Worm (Caenorhabditis elegans) whole organism, L4 larva: ENCODE results near the gene R01E6.2.

Source experiments
- D1046.2 ChIP-seq: fragments of 200-800 bp; sonication (Bioruptor generic); IDR thresholded peaks from 2 replicates; pipeline ENCODE4 v1.3.6; 2022; ENCODE audit warnings: missing genetic modification characterization, missing compliant biosample characterization
- F37D6.2 ChIP-seq: sonication (generic microtip); optimal IDR thresholded peaks from 2 replicates; lab custom pipeline; 2016; ENCODE audit warnings: mild to moderate bottlenecking, missing genetic modification characterization, missing compliant biosample characterization
- F44E2.7 ChIP-seq: fragments of 200-800 bp; sonication (Bioruptor generic); IDR thresholded peaks from 2 replicates; pipeline ENCODE4 v2.1.2; 2022; ENCODE audit warnings: missing genetic modification characterization, missing compliant biosample characterization
- T26A8.4 ChIP-seq: fragments of 200-800 bp; sonication (Bioruptor generic); IDR thresholded peaks from 2 replicates; pipeline ENCODE4 v1.3.6; 2022; ENCODE audit warnings: missing genetic modification characterization, missing compliant biosample characterization
- Y105C5A.15 ChIP-seq: fragments of 200-800 bp; sonication (Bioruptor generic); IDR thresholded peaks from 2 replicates; pipeline ENCODE4 v1.3.6; 2022; ENCODE audit warnings: missing genetic modification characterization, missing compliant biosample characterization
- Y5F2A.4 ChIP-seq: fragments of 200-800 bp; sonication (Bioruptor generic); optimal IDR thresholded peaks from 2 replicates; lab custom pipeline; 2018; ENCODE audit warnings: mild to moderate bottlenecking, missing genetic modification characterization, missing compliant biosample characterization
- ZK337.2 ChIP-seq: fragments of 200-800 bp; sonication (Bioruptor generic); IDR thresholded peaks from 2 replicates; pipeline ENCODE4 v1.3.6; 2022; ENCODE audit warnings: missing genetic modification reagents, missing genetic modification characterization, missing compliant biosample characterization
- ZK546.5 ChIP-seq, 2 experiments: sonication (generic microtip); optimal IDR thresholded peaks; 2 replicates each; lab custom pipeline; 2017; ENCODE audit warnings: missing biosample characterization in 2 of 2, missing genetic modification characterization in 2 of 2
- aha-1 ChIP-seq: fragments of 150-350 bp; peaks from one replicate; lab custom pipeline; 2014; ENCODE audit warnings: missing biosample characterization, missing genetic modification characterization
- ama-1 ChIP-seq: fragments of 150-350 bp; optimal IDR thresholded peaks from 2 replicates; lab custom pipeline; 2014; ENCODE audit warnings: inconsistent platforms, mixed read lengths
- arid-1 ChIP-seq: fragments of 200-800 bp; sonication (Bioruptor generic); conservative IDR thresholded peaks from 2 replicates; pipeline ENCODE4 v1.3.6; 2022; ENCODE audit warnings: missing genetic modification reagents, missing genetic modification characterization, missing compliant biosample characterization
- ceh-20 ChIP-seq: fragments of 200-800 bp; sonication (Bioruptor generic); IDR thresholded peaks from 2 replicates; pipeline ENCODE4 v1.3.6; 2022; ENCODE audit warnings: missing genetic modification reagents, missing genetic modification characterization, missing compliant biosample characterization
- ceh-44 ChIP-seq: fragments of 200-800 bp; sonication (Bioruptor generic); IDR thresholded peaks from 2 replicates; pipeline ENCODE4 v1.3.6; 2022; ENCODE audit warnings: missing genetic modification reagents, missing genetic modification characterization, missing compliant biosample characterization
- daf-19 ChIP-seq: fragments of 200-800 bp; sonication (Bioruptor generic); conservative IDR thresholded peaks from 2 replicates; pipeline ENCODE4 v1.3.6; 2022; ENCODE audit warnings: missing genetic modification characterization, missing compliant biosample characterization
- daf-8 ChIP-seq: fragments of 200-800 bp; sonication (Bioruptor generic); IDR thresholded peaks from 2 replicates; pipeline ENCODE4 v1.3.6; 2022; ENCODE audit warnings: missing genetic modification characterization, missing compliant biosample characterization
- dmd-8 ChIP-seq: fragments of 200-800 bp; sonication (Bioruptor generic); IDR thresholded peaks from 2 replicates; pipeline ENCODE4 v1.3.6; 2022; ENCODE audit warnings: missing genetic modification characterization, missing compliant biosample characterization
- dpl-1 ChIP-seq: fragments of 150-350 bp; optimal IDR thresholded peaks from 2 replicates; lab custom pipeline; 2014; ENCODE audit warnings: missing biosample characterization, missing genetic modification reagents, missing genetic modification characterization
- duxl-1 ChIP-seq: sonication (generic microtip); optimal IDR thresholded peaks from 2 replicates; lab custom pipeline; 2016; ENCODE audit warnings: mild to moderate bottlenecking, missing genetic modification characterization, moderate library complexity, missing compliant biosample characterization; ENCODE audit not compliant: poor library complexity
- dve-1 ChIP-seq: sonication (generic microtip); optimal IDR thresholded peaks from 2 replicates; lab custom pipeline; 2017; ENCODE audit warnings: antibody characterized with exemption, mild to moderate bottlenecking, missing genetic modification characterization, missing compliant biosample characterization; ENCODE audit not compliant: insufficient read depth
- fkh-10 ChIP-seq: fragments of 150-350 bp; optimal IDR thresholded peaks from 2 replicates; lab custom pipeline; 2014; ENCODE audit warnings: missing biosample characterization, missing genetic modification reagents, missing genetic modification characterization
- hlh-11 ChIP-seq: fragments of 200-800 bp; sonication (Bioruptor generic); optimal IDR thresholded peaks from 2 replicates; lab custom pipeline; 2018; ENCODE audit warnings: mild to moderate bottlenecking, missing genetic modification characterization, missing compliant biosample characterization
- hmg-1.1 ChIP-seq: fragments of 200-800 bp; sonication (Bioruptor generic); IDR thresholded peaks from 2 replicates; pipeline ENCODE4 v1.3.6; 2022; ENCODE audit warnings: missing genetic modification reagents, missing genetic modification characterization, missing compliant biosample characterization
- jun-1 ChIP-seq: fragments of 150-350 bp; optimal IDR thresholded peaks from 2 replicates; lab custom pipeline; 2014; ENCODE audit warnings: missing biosample characterization, missing genetic modification reagents, missing genetic modification characterization
- lin-1 ChIP-seq: fragments of 200-800 bp; sonication (Bioruptor generic); IDR thresholded peaks from 2 replicates; pipeline ENCODE4 v1.3.6; 2022; ENCODE audit warnings: missing genetic modification reagents, missing genetic modification characterization, missing compliant biosample characterization
- lin-13 ChIP-seq: fragments of 150-350 bp; optimal IDR thresholded peaks from 2 replicates; lab custom pipeline; 2014; ENCODE audit warnings: missing biosample characterization, missing genetic modification reagents, missing genetic modification characterization
- lin-15B ChIP-seq: fragments of 150-350 bp; sonication (generic microtip); optimal IDR thresholded peaks from 3 replicates; lab custom pipeline; 2014; ENCODE audit warnings: missing biosample characterization, missing genetic modification characterization
- lsy-2 ChIP-seq, 2 experiments: fragments of 150-350 bp in 1 of 2; sonication (generic microtip) in 1 of 2; optimal IDR thresholded peaks; 2 replicates each; lab custom pipeline; 2014 to 2017; ENCODE audit warnings: missing biosample characterization in 2 of 2, missing genetic modification characterization in 2 of 2
- madf-5 ChIP-seq, 2 experiments: fragments of 200-800 bp; sonication (Bioruptor generic); IDR thresholded peaks; 2 replicates each; pipeline ENCODE4 v1.3.6; 2022; ENCODE audit warnings: missing compliant biosample characterization in 2 of 2, missing genetic modification characterization in 2 of 2
- mdl-1 ChIP-seq, 2 experiments: fragments of 150-350 bp in 1 of 2; sonication (generic microtip) in 1 of 2; optimal IDR thresholded peaks; 2 replicates each; lab custom pipeline; 2014 to 2017; ENCODE audit warnings: missing biosample characterization in 2 of 2, missing genetic modification characterization in 2 of 2
- nhr-102 ChIP-seq: sonication (generic microtip); optimal IDR thresholded peaks from 2 replicates; lab custom pipeline; 2016; ENCODE audit warnings: mild to moderate bottlenecking, missing genetic modification characterization, moderate library complexity, missing compliant biosample characterization
- nhr-111 ChIP-seq: fragments of 200-800 bp; sonication (Bioruptor generic); optimal IDR thresholded peaks from 2 replicates; lab custom pipeline; 2018; ENCODE audit warnings: mild to moderate bottlenecking, missing genetic modification characterization, missing compliant biosample characterization
- nhr-25 ChIP-seq: sonication (generic microtip); optimal IDR thresholded peaks from 2 replicates; lab custom pipeline; 2017; ENCODE audit warnings: missing genetic modification characterization, mild to moderate bottlenecking, missing compliant biosample characterization, antibody characterized with exemption, moderate library complexity, borderline replicate concordance; ENCODE audit not compliant: insufficient read depth
- nhr-48 ChIP-seq: sonication (generic microtip); optimal IDR thresholded peaks from 2 replicates; lab custom pipeline; 2016; ENCODE audit warnings: mild to moderate bottlenecking, missing genetic modification characterization, missing compliant biosample characterization
- nhr-76 ChIP-seq: fragments of 150-350 bp; optimal IDR thresholded peaks from 2 replicates; lab custom pipeline; 2014; ENCODE audit warnings: missing biosample characterization, missing genetic modification characterization
- php-3 ChIP-seq: fragments of 200-800 bp; sonication (Bioruptor generic); IDR thresholded peaks from 2 replicates; pipeline ENCODE4 v1.3.6; 2022; ENCODE audit warnings: missing genetic modification reagents, missing genetic modification characterization, missing compliant biosample characterization
- rbr-2 ChIP-seq: sonication (generic microtip); optimal IDR thresholded peaks from 2 replicates; lab custom pipeline; 2016; ENCODE audit warnings: missing genotype, missing genetic modification characterization, missing compliant biosample characterization
- sdz-12 ChIP-seq: fragments of 200-800 bp; sonication (Bioruptor generic); optimal IDR thresholded peaks from 2 replicates; lab custom pipeline; 2018; ENCODE audit warnings: mild to moderate bottlenecking, missing genetic modification characterization, missing compliant biosample characterization
- set-16 ChIP-seq: fragments of 200-800 bp; sonication (Bioruptor generic); IDR thresholded peaks from 2 replicates; pipeline ENCODE4 v1.3.6; 2022; ENCODE audit warnings: missing genetic modification reagents, missing genetic modification characterization, missing compliant biosample characterization
- snpc-1.2 ChIP-seq: fragments of 200-800 bp; sonication (Bioruptor generic); IDR thresholded peaks from 2 replicates; pipeline ENCODE4 v1.3.6; 2022; ENCODE audit warnings: missing genetic modification reagents, missing genetic modification characterization, missing compliant biosample characterization
- spr-1 ChIP-seq: sonication (generic microtip); optimal IDR thresholded peaks from 2 replicates; lab custom pipeline; 2016; ENCODE audit warnings: mild to moderate bottlenecking, missing genetic modification characterization, missing compliant biosample characterization
- tra-1 ChIP-seq: fragments of 200-800 bp; sonication (Bioruptor generic); IDR thresholded peaks from 2 replicates; pipeline ENCODE4 v1.3.6; 2022; ENCODE audit warnings: missing genetic modification reagents, missing genetic modification characterization, missing compliant biosample characterization
- unc-130 ChIP-seq: sonication (generic microtip); optimal IDR thresholded peaks from 2 replicates; lab custom pipeline; 2016; ENCODE audit warnings: missing genetic modification reagents, missing genetic modification characterization, missing compliant biosample characterization
- unc-62 ChIP-seq, 3 experiments: fragments of 150-350 bp in 1 of 3; sonication (generic microtip); optimal IDR thresholded peaks in 2 of 3; peaks in 1 of 3; 1 replicate in 1 of 3; 2 replicates in 2 of 3; lab custom pipeline; 2014 to 2017; ENCODE audit warnings: missing biosample characterization in 3 of 3, missing genetic modification characterization in 3 of 3, missing genetic modification reagents in 3 of 3, missing genotype in 1 of 3
- vab-7 ChIP-seq: fragments of 200-800 bp; sonication (Bioruptor generic); IDR thresholded peaks from 2 replicates; pipeline ENCODE4 v1.3.6; 2022; ENCODE audit warnings: missing genetic modification reagents, missing genetic modification characterization, missing compliant biosample characterization
- zag-1 ChIP-seq: fragments of 150-350 bp; optimal IDR thresholded peaks from 2 replicates; lab custom pipeline; 2014; ENCODE audit warnings: missing biosample characterization, missing genetic modification characterization
- zfp-2 ChIP-seq: sonication (generic microtip); optimal IDR thresholded peaks from 2 replicates; lab custom pipeline; 2016; ENCODE audit warnings: mild to moderate bottlenecking, missing genetic modification characterization, missing compliant biosample characterization
- zfp-3 ChIP-seq: fragments of 200-800 bp; sonication (Bioruptor generic); conservative IDR thresholded peaks from 2 replicates; pipeline ENCODE4 v1.3.6; 2022; ENCODE audit warnings: missing genetic modification reagents, missing genetic modification characterization, missing compliant biosample characterization
- zip-11 ChIP-seq: fragments of 200-800 bp; sonication (Bioruptor generic); IDR thresholded peaks from 2 replicates; pipeline ENCODE4 v1.3.6; 2022; ENCODE audit warnings: missing genetic modification characterization, missing compliant biosample characterization
- ztf-7 ChIP-seq: fragments of 150-350 bp; optimal IDR thresholded peaks from 2 replicates; lab custom pipeline; 2014; ENCODE audit warnings: missing biosample characterization, missing genetic modification characterization

Gene R01E6.2

DNA sequence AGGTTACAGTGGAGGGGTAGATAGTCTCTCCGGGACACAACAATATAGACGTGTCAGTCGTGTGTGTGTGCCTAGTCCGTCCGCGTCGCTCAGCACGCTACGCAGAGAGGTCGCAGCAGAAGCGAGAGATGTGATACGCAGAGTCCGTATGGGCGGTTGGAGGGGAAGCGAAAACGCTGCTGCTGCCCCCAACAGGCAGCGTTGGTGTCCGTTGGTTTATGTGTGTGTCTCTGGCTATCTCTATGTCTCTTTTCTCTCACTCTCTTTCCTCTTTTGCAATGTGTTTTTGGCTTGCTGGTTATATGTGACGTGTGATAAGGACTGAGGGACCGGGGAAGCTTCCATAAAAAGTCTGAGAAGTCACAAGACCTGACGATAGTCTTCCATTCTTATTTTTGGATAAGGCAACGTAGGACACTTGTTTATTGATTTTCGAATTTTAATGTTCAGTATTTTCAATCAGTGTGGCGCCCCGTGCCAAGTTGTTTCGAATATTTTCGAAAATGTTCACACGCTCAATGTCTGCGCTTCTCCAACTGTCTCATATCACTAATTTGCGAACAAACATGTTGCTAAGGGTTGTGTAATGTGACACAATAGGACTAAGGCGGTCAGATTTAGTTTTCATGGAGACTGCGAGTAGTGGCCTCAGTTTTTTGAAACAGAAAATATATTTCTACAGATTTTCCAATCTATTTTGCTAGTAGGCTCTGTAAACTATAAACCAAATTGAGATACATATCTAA lies 38.8 kb downstream of the R01E6.2 start, which contains the start of gene pab-2 (continued):
- no peak for TF ChIP-seq lin-15B (tag; lab: Kevin White, UChicago)
- peak; percentile 92 for TF ChIP-seq nhr-48 (tag; lab: Kevin White, UChicago)
- TF ChIP-seq nhr-111 (GFP tag; lab: Kevin White, UChicago) = no peak
- no peak for TF ChIP-seq unc-130 (GFP tag; lab: Kevin White, UChicago)
- TF ChIP-seq nhr-76 (tag; lab: Kevin White, UChicago) = no peak
- no peak for TF ChIP-seq daf-8 (GFP tag; lab: Robert Waterston, UW)
- TF ChIP-seq Y105C5A.15 (GFP tag; lab: Robert Waterston, UW) = no peak
- TF ChIP-seq ceh-44 (GFP tag; lab: Robert Waterston, UW) = no peak
- TF ChIP-seq php-3 (GFP tag; lab: Robert Waterston, UW) = peak; percentile 85
- no peak for TF ChIP-seq sdz-12 (GFP tag; lab: Kevin White, UChicago)
- TF ChIP-seq aha-1 = peak; percentile 99
- no peak for TF ChIP-seq duxl-1 (tag; lab: Kevin White, UChicago)
- TF ChIP-seq hmg-1.1 (GFP tag; lab: Robert Waterston, UW) = peak; percentile 90
- no peak for TF ChIP-seq zfp-2 (tag; lab: Kevin White, UChicago)
- 0 out of 2 replicates have a peak, but pooled peaks have one; percentile 35 for TF ChIP-seq F44E2.7 (GFP tag; lab: Robert Waterston, UW)
- TF ChIP-seq fkh-10 (GFP tag; lab: Kevin White, UChicago) = peak; percentile 27
- TF ChIP-seq lin-13 (GFP tag; lab: Kevin White, UChicago) = peak; percentile 41
- TF ChIP-seq hlh-11 (tag; lab: Kevin White, UChicago) = peak; percentile 98
- TF ChIP-seq Y5F2A.4 (GFP tag; lab: Kevin White, UChicago) = no peak
- TF ChIP-seq snpc-1.2 (GFP tag; lab: Robert Waterston, UW) = no peak
- TF ChIP-seq nhr-102 = peak; percentile 92
- TF ChIP-seq lin-1 (GFP tag; lab: Robert Waterston, UW) = no peak; the same call in 1 of the 2 replicates
- TF ChIP-seq dmd-8 (GFP tag; lab: Robert Waterston, UW) = 0 out of 2 replicates have a peak, but pooled peaks have one; percentile 54
- no peak for TF ChIP-seq ZK546.5 (tag; optimal IDR thresholded peaks at IDR 0.05; lab: Kevin White, UChicago)
- peak; percentile 69; the same call in 1 of the 2 replicates for TF ChIP-seq ceh-20 (GFP tag; lab: Robert Waterston, UW)
- peak in 1 of 2 experiments; percentile 90 for TF ChIP-seq unc-62 (GFP tag; optimal IDR thresholded peaks at IDR 0.05 in 1 of 2; lab: Kevin White, UChicago)
- TF ChIP-seq unc-62 (tag; optimal IDR thresholded peaks at IDR 0.05; lab: Kevin White, UChicago) = no peak
- no peak for TF ChIP-seq ama-1 (lab: Kevin White, UChicago)
- TF ChIP-seq lsy-2 (tag; optimal IDR thresholded peaks at IDR 0.05; lab: Kevin White, UChicago) = peak; percentile 43 to 82
- TF ChIP-seq vab-7 (GFP tag; lab: Robert Waterston, UW) = no peak
- TF ChIP-seq ztf-7 = peak; percentile 28
- peak; percentile 61; the same call in 1 of the 2 replicates for TF ChIP-seq T26A8.4
- peak; percentile 47 for TF ChIP-seq F37D6.2
- TF ChIP-seq zag-1 (tag; lab: Kevin White, UChicago) = peak; percentile 54
- peak; percentile 16 for TF ChIP-seq dpl-1 (GFP tag; lab: Kevin White, UChicago)
- no peak for TF ChIP-seq ZK337.2 (GFP tag; lab: Robert Waterston, UW)
- TF ChIP-seq tra-1 (GFP tag; lab: Robert Waterston, UW) = peak; percentile 85
- peak; percentile 70 to 87 for TF ChIP-seq mdl-1 (tag; optimal IDR thresholded peaks at IDR 0.05; lab: Kevin White, UChicago)
- no peak for TF ChIP-seq madf-5 (GFP tag; IDR thresholded peaks at IDR 0.05; lab: Robert Waterston, UW)
- TF ChIP-seq arid-1 (GFP tag; lab: Robert Waterston, UW) = 0 out of 2 replicates have a peak, but pooled peaks have one; percentile 42
- TF ChIP-seq set-16 (GFP tag; lab: Robert Waterston, UW) = peak; percentile 81
- TF ChIP-seq jun-1 (tag; lab: Kevin White, UChicago) = no peak
- TF ChIP-seq D1046.2 (GFP tag; lab: Robert Waterston, UW) = 0 out of 2 replicates have a peak, but pooled peaks have one; percentile 54
- TF ChIP-seq zip-11 (GFP tag; lab: Robert Waterston, UW) = no peak
- peak; percentile 73 for TF ChIP-seq spr-1
- peak; percentile 51 for TF ChIP-seq nhr-25 (tag; lab: Kevin White, UChicago)
- peak; percentile 92 for TF ChIP-seq dve-1 (tag; lab: Kevin White, UChicago)
- no peak for TF ChIP-seq daf-19 (GFP tag; lab: Robert Waterston, UW)
- no peak for TF ChIP-seq zfp-3
- TF ChIP-seq rbr-2 (tag; lab: Kevin White, UChicago) = peak; percentile 87
